Worm (Caenorhabditis elegans) whole organism, young adult: ENCODE measurements around the gene acly-1.

ENCODE experiments used
- F39B2.1 ChIP-seq: fragments of 200-800 bp; sonication (Bioruptor generic); IDR thresholded peaks from 2 replicates; pipeline ENCODE4 v1.3.6; 2022; ENCODE audit warnings: missing genetic modification reagents, missing genetic modification characterization, missing compliant biosample characterization
- K12H6.12 ChIP-seq: fragments of 200-800 bp; sonication (Bioruptor generic); optimal IDR thresholded peaks from 2 replicates; lab custom pipeline; 2018; ENCODE audit warnings: mild to moderate bottlenecking, missing genetic modification characterization, missing compliant biosample characterization
- T07F8.4 ChIP-seq: sonication (generic microtip); optimal IDR thresholded peaks from 2 replicates; lab custom pipeline; 2016; ENCODE audit warnings: mild to moderate bottlenecking, missing genetic modification characterization, moderate library complexity, missing compliant biosample characterization
- Y53F4B.3 ChIP-seq: fragments of 200-800 bp; sonication (Bioruptor generic); IDR thresholded peaks from 2 replicates; pipeline ENCODE4 v1.3.6; 2022; ENCODE audit warnings: missing genetic modification reagents, missing genetic modification characterization, missing compliant biosample characterization
- atf-7 ChIP-seq: sonication (generic microtip); optimal IDR thresholded peaks from 2 replicates; lab custom pipeline; 2017; ENCODE audit warnings: mild to moderate bottlenecking, missing genetic modification characterization, missing compliant biosample characterization
- attf-5 ChIP-seq: fragments of 200-800 bp; sonication (Bioruptor generic); optimal IDR thresholded peaks from 2 replicates; lab custom pipeline; 2018; ENCODE audit warnings: mild to moderate bottlenecking, missing genetic modification characterization, missing compliant biosample characterization
- cebp-1 ChIP-seq, 2 experiments: fragments of 200-800 bp in 1 of 2; sonication (Bioruptor generic) in 1 of 2; sonication (generic microtip) in 1 of 2; IDR thresholded peaks in 1 of 2; optimal IDR thresholded peaks in 1 of 2; 2 replicates each; pipeline versions ENCODE4 v1.3.6 to Lab custom; 2017 to 2022; ENCODE audit warnings: missing compliant biosample characterization in 2 of 2, missing genetic modification characterization in 2 of 2, mild to moderate bottlenecking in 1 of 2, missing genetic modification reagents in 1 of 2, moderate library complexity in 1 of 2
- ceh-58 ChIP-seq: fragments of 200-800 bp; sonication (Bioruptor generic); IDR thresholded peaks from 2 replicates; pipeline ENCODE4 v1.3.6; 2022; ENCODE audit warnings: missing genetic modification characterization, missing compliant biosample characterization
- egrh-3 ChIP-seq: fragments of 200-800 bp; sonication (Bioruptor generic); IDR thresholded peaks from 2 replicates; pipeline ENCODE4 v1.3.6; 2022; ENCODE audit warnings: missing genetic modification reagents, missing genetic modification characterization, missing compliant biosample characterization
- hlh-26 ChIP-seq: fragments of 200-800 bp; sonication (Bioruptor generic); conservative IDR thresholded peaks from 2 replicates; pipeline ENCODE4 v1.3.6; 2022; ENCODE audit warnings: missing genetic modification reagents, missing genetic modification characterization, missing compliant biosample characterization
- hmg-1.2 ChIP-seq: fragments of 200-800 bp; sonication (Bioruptor generic); IDR thresholded peaks from 2 replicates; pipeline ENCODE4 v1.3.6; 2022; ENCODE audit warnings: missing genetic modification reagents, missing genetic modification characterization, missing compliant biosample characterization
- hmg-20 ChIP-seq: fragments of 200-800 bp; sonication (Bioruptor generic); IDR thresholded peaks from 2 replicates; pipeline ENCODE4 v1.3.6; 2022; ENCODE audit warnings: missing genetic modification reagents, missing genetic modification characterization, missing compliant biosample characterization
- let-526 ChIP-seq: fragments of 200-800 bp; sonication (Bioruptor generic); IDR thresholded peaks from 2 replicates; pipeline ENCODE4 v1.3.6; 2022; ENCODE audit warnings: missing genetic modification reagents, missing genetic modification characterization, missing compliant biosample characterization
- lin-40 ChIP-seq: sonication (generic microtip); optimal IDR thresholded peaks from 2 replicates; lab custom pipeline; 2016; ENCODE audit warnings: missing genetic modification characterization, mild to moderate bottlenecking, missing compliant biosample characterization, missing genotype, missing genetic modification reagents
- lir-1 ChIP-seq: fragments of 200-800 bp; sonication (Bioruptor generic); conservative IDR thresholded peaks from 2 replicates; pipeline ENCODE4 v1.3.6; 2022; ENCODE audit warnings: missing genetic modification reagents, missing genetic modification characterization, missing compliant biosample characterization
- madf-10 ChIP-seq: sonication (generic microtip); optimal IDR thresholded peaks from 2 replicates; lab custom pipeline; 2016; ENCODE audit warnings: mild to moderate bottlenecking, missing genetic modification characterization, missing compliant biosample characterization
- madf-3 ChIP-seq: fragments of 200-800 bp; sonication (Bioruptor generic); IDR thresholded peaks from 2 replicates; pipeline ENCODE4 v1.3.6; 2022; ENCODE audit warnings: missing genetic modification reagents, missing genetic modification characterization, missing compliant biosample characterization
- mcd-1 ChIP-seq: fragments of 200-800 bp; sonication (Bioruptor generic); IDR thresholded peaks from 2 replicates; pipeline ENCODE4 v1.3.6; 2022; ENCODE audit warnings: missing genetic modification reagents, missing genetic modification characterization, missing compliant biosample characterization
- nfya-1 ChIP-seq: sonication (generic microtip); optimal IDR thresholded peaks from 2 replicates; lab custom pipeline; 2017; ENCODE audit warnings: antibody characterized with exemption, missing compliant biosample characterization, missing genetic modification characterization, borderline replicate concordance; ENCODE audit not compliant: insufficient read depth
- nfyb-1 ChIP-seq: fragments of 200-800 bp; sonication (Bioruptor generic); IDR thresholded peaks from 2 replicates; pipeline ENCODE4 v1.3.6; 2022; ENCODE audit warnings: missing genetic modification reagents, missing genetic modification characterization, missing compliant biosample characterization
- nhr-27 ChIP-seq: fragments of 200-800 bp; sonication (Bioruptor generic); optimal IDR thresholded peaks from 2 replicates; lab custom pipeline; 2018; ENCODE audit warnings: mild to moderate bottlenecking, missing genetic modification characterization, moderate library complexity, missing compliant biosample characterization
- nhr-80 ChIP-seq: sonication (generic microtip); optimal IDR thresholded peaks from 2 replicates; lab custom pipeline; 2016; ENCODE audit warnings: missing genetic modification characterization, missing compliant biosample characterization
- rpc-1 ChIP-seq, 2 experiments: fragments of 150-350 bp in 1 of 2; sonication (generic microtip) in 1 of 2; optimal IDR thresholded peaks; 2 replicates each; lab custom pipeline; 2014 to 2018; ENCODE audit warnings: missing biosample characterization in 1 of 2, missing genetic modification characterization in 1 of 2, missing genetic modification reagents in 1 of 2, missing genotype in 1 of 2
- snpc-4 ChIP-seq, 5 experiments: fragments of 150-350 bp in 1 of 5; sonication (generic microtip) in 4 of 5; optimal IDR thresholded peaks; 2 replicates each; lab custom pipeline; 2014 to 2018; ENCODE audit warnings: missing genetic modification characterization in 5 of 5, missing biosample characterization in 3 of 5, antibody characterized with exemption in 2 of 5, mild to moderate bottlenecking in 2 of 5, missing compliant biosample characterization in 2 of 5, missing genotype in 2 of 5, moderate library complexity in 2 of 5, missing genetic modification reagents in 1 of 5
- somi-1 ChIP-seq: fragments of 200-800 bp; sonication (Bioruptor generic); optimal IDR thresholded peaks from 2 replicates; lab custom pipeline; 2018; ENCODE audit warnings: mild to moderate bottlenecking, missing genetic modification characterization, missing compliant biosample characterization
- sptf-2 ChIP-seq: fragments of 200-800 bp; sonication (Bioruptor generic); optimal IDR thresholded peaks from 2 replicates; lab custom pipeline; 2018; ENCODE audit warnings: mild to moderate bottlenecking, missing genetic modification characterization, missing compliant biosample characterization
- unc-62 ChIP-seq: fragments of 150-350 bp; optimal IDR thresholded peaks from 2 replicates; lab custom pipeline; 2014; ENCODE audit warnings: missing biosample characterization, missing genetic modification reagents, missing genetic modification characterization
- ztf-22 ChIP-seq: fragments of 200-800 bp; sonication (Bioruptor generic); optimal IDR thresholded peaks from 2 replicates; lab custom pipeline; 2018; ENCODE audit warnings: mild to moderate bottlenecking, missing genetic modification characterization, moderate library complexity, missing compliant biosample characterization
- ztf-6 ChIP-seq: fragments of 200-800 bp; sonication (Bioruptor generic); IDR thresholded peaks from 2 replicates; pipeline ENCODE4 v1.3.6; 2022; ENCODE audit warnings: missing genetic modification reagents, missing genetic modification characterization, missing compliant biosample characterization

Gene acly-1

DNA sequence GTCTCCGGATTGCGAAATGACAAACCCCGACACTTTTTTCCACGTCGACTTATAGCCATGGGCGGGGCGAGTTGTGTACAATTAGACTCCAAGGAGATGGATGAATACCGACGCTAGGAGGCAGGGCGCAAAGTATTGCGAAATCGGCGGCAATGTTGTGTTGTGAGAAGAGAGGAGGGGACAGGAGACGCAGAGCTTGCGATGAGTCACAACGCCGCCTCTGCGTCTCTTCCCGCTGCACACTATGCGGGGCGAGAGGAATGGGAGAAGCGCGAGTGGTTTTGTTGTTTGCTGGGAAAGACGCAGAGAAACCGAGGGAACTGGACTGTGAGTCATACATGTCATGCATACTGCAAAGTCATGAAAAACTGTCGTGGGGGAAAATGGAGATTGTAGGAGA is 25.0 kb upstream of the acly-1 start (continued):
- peak; percentile 72 for TF ChIP-seq ztf-22 (GFP tag; lab: Kevin White, UChicago)
- no peak for TF ChIP-seq hlh-26 (GFP tag; lab: Robert Waterston, UW)
- TF ChIP-seq sptf-2 (GFP tag; lab: Kevin White, UChicago) = no peak
- peak; percentile 89 for TF ChIP-seq lin-40

DNA sequence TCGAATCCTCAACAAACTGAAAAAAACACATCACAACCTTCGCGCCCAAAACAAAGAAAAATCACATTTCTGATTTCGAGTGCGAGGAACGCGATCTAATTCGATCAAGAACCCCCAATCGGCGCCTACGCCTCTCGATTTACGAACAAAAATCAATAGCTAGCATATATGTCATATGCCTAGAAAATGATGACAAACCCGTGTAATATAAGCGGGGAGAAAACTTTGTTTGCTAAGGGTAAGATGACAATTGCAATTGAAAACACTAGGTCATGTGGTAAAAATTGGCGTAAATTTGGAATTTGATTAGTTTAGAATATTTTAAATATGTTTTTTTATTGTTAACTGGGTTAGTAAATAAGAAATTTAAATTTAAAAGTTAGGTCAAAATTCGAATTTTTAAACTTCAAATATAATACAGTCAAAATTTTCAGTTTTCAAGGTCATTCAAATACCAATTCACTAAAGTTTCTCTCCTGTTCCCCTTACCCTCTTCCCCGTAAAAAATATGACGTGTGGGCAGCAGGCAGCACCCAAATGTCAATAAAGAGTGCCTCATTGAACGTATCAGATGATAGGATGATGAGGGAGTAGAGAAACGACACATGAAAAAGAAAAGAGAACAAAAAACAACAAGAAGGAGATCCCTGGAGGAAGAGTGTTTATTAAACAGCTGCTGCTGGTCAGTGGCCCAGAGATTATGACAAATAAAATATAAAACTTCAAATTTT is 22.8 kb upstream of the acly-1 start:
- TF ChIP-seq madf-10 (tag; lab: Kevin White, UChicago) = peak; percentile 17
- peak; percentile 37 for TF ChIP-seq attf-5 (GFP tag; lab: Kevin White, UChicago)
- TF ChIP-seq atf-7 (tag; lab: Kevin White, UChicago) = peak; percentile 55
- peak; percentile 35 for TF ChIP-seq K12H6.12 (tag; lab: Kevin White, UChicago)
- TF ChIP-seq let-526 = 0 out of 2 replicates have a peak, but pooled peaks have one; percentile 20
- no peak for TF ChIP-seq nfya-1 (tag; lab: Kevin White, UChicago)
- peak; percentile 58 for TF ChIP-seq nhr-80 (tag; lab: Kevin White, UChicago)
- TF ChIP-seq egrh-3 = 0 out of 2 replicates have a peak, but pooled peaks have one; percentile 13
- 0 out of 2 replicates have a peak, but pooled peaks have one; percentile 24 for TF ChIP-seq nfyb-1 (GFP tag; lab: Robert Waterston, UW)
- no peak for TF ChIP-seq ztf-6 (GFP tag; lab: Robert Waterston, UW)
- peak; percentile 19 for TF ChIP-seq lin-40
- TF ChIP-seq mcd-1 (GFP tag; lab: Robert Waterston, UW) = no peak
- peak; percentile 50 for TF ChIP-seq somi-1
- TF ChIP-seq unc-62 (GFP tag; lab: Kevin White, UChicago) = peak; percentile 38
- TF ChIP-seq hmg-1.2 (GFP tag; lab: Robert Waterston, UW) = 0 out of 2 replicates have a peak, but pooled peaks have one; percentile 5
- 0 out of 2 replicates have a peak, but pooled peaks have one; percentile 15 for TF ChIP-seq cebp-1 (GFP tag; IDR thresholded peaks at IDR 0.05; lab: Robert Waterston, UW)
- TF ChIP-seq cebp-1 (tag; optimal IDR thresholded peaks at IDR 0.05; lab: Kevin White, UChicago) = no peak
- no peak for TF ChIP-seq Y53F4B.3 (GFP tag; lab: Robert Waterston, UW)

DNA sequence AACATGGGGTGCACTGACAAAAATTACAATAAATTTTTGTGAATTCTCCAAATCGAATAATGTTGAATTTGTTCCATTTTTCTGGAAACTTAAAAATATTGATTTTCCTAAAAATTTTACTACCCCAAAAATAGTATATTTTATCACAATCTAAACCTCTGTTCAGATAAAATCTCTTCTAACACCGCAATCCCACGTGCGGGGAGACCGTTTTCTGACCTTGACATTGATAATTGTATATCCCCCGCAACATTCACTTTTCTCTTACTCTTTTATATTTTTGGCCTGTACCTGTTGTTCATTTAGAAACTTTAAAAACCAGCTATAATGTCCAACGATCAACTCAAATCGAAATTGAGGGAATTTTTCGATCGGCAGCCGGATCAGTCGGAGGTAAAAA is 20.5 kb upstream of the acly-1 start, which contains the start of gene D1005.2:
D1005.2 (plus strand) TSS at position 230 of the 400 bp plus-strand sequence.
- TF ChIP-seq madf-3 (GFP tag; lab: Robert Waterston, UW) = no peak
- no peak for TF ChIP-seq snpc-4 (GFP tag; optimal IDR thresholded peaks at IDR 0.05; lab: Kevin White, UChicago)
- TF ChIP-seq snpc-4 (tag; optimal IDR thresholded peaks at IDR 0.05; lab: Kevin White, UChicago) = no peak
- TF ChIP-seq nhr-27 (tag; lab: Kevin White, UChicago) = no peak
- no peak for TF ChIP-seq ceh-58 (GFP tag; lab: Robert Waterston, UW)
- TF ChIP-seq F39B2.1 = no peak
- TF ChIP-seq hmg-20 (GFP tag; lab: Robert Waterston, UW) = no peak
- TF ChIP-seq T07F8.4 (tag; lab: Kevin White, UChicago) = no peak
- no peak for TF ChIP-seq rpc-1 (optimal IDR thresholded peaks at IDR 0.05; lab: Kevin White, UChicago)
- TF ChIP-seq rpc-1 (tag; optimal IDR thresholded peaks at IDR 0.05; lab: Kevin White, UChicago) = no peak
- TF ChIP-seq, all 124 proteins: peak for 0

DNA sequence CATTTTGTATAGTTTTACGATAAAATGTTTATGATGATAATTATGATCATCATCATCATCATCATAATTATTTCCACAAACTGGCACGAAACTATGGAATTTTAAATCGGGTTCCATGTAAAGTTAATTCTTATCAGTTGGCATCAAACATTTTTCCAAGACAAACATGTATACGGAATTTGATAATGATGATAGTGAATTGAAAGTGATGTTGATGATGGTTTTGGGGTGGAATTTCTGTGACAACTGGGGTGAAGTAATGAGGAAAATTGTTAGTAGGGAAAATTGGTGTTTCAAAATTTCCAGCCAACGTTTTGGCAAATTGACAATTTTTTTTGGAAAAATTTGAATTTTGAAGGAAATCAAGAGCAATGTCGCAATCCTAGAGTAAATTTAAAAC is 19.6 kb upstream of the acly-1 start:
- TF ChIP-seq nfyb-1 (GFP tag; lab: Robert Waterston, UW) (no peak), lir-1 (GFP tag; lab: Robert Waterston, UW) (no peak)
